Worm (Caenorhabditis elegans): Measurements from ENCODE around the gene F58F12.3.

The F58F12.3 gene

DNA sequence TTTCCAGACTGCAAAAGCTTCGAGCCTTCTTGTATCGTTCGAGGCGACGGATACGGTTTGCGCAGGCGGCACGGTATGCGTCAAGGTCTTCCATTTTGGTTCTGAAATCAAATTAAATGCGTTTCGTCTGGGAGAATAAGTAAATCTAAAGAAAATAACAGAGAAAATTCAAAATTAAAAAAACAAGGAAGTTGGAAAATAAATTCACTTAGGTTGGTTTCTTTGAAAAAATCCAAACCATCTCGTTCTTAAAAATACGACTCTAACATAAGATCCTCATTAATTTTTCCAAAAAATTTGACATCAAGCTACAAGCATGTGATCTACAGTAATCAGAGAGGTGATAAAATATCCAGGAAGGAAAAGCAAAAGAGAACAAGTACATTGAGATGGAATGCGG is 19.1 kb upstream of the F58F12.3 start, which contains the start of gene T25D10.4:
T25D10.4 (minus strand) TSS at position 101 of the 400 bp plus-strand sequence.
- TF ChIP-seq hmbx-1 (tag; optimal IDR thresholded peaks at IDR 0.05) = no peak
- no peak for TF ChIP-seq pes-1 (GFP tag; IDR thresholded peaks at IDR 0.05)
- TF ChIP-seq ceh-13 (GFP tag; optimal IDR thresholded peaks at IDR 0.05) = no peak
- no peak for TF ChIP-seq aly-1 (tag; optimal IDR thresholded peaks at IDR 0.05)
- TF ChIP-seq scrt-1 (GFP tag; IDR thresholded peaks at IDR 0.05) = no peak
- TF ChIP-seq flt-1 (GFP tag; IDR thresholded peaks at IDR 0.05) = no peak
- no peak for TF ChIP-seq tbx-11 (GFP tag; IDR thresholded peaks at IDR 0.05)
- no peak for TF ChIP-seq tbx-37 (GFP tag; conservative IDR thresholded peaks at IDR 0.05)
- no peak for TF ChIP-seq ceh-36 (tag; optimal IDR thresholded peaks at IDR 0.05)
- TF ChIP-seq hnd-1 (tag; optimal IDR thresholded peaks at IDR 0.05) = no peak
- no peak for TF ChIP-seq sea-1 (GFP tag; conservative IDR thresholded peaks at IDR 0.05)

DNA sequence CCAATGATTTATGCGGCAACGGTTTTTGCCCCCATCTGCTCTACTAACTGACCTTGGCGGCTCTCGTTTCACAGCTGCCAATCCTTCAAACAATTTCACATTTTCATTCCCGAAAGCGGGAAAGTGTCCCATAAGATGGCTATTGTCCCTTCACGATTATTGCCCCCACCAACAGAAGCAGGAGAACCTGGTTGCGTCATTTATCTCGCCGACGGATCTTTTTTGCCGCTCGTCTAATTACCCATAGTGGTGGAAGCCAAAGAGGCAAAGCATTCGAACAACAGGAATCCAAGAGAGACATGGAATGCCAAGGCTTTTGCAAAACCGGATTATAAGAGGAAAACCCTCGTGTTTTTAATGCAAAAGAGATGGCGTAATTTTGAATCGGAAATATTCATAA is 18.0 kb upstream of the F58F12.3 start:
- TF ChIP-seq hmg-4 (GFP tag; optimal IDR thresholded peaks at IDR 0.05) (peak; percentile 54), ceh-13 (GFP tag; optimal IDR thresholded peaks at IDR 0.05) (no peak)

DNA sequence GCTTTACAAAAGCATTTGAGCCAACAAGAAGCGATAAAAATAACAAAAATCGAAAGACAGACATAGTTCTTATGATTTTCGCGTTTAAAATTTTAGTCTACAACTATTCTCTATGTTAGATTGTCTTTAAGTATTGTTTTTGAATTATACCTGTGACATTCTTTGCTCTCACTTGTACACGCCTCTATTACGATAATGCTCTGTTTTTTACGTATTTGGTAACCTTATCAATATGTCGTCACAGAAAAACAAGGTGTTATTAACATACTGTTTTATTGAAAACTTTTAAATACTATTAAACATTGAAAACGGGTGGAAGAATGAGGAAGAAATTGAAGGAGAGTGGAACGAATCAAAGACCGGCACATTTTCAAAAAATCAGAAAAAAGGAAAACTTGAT is 16.2 kb upstream of the F58F12.3 start, which contains the start of gene spp-11:
spp-11 (minus strand) TSS at position 101 of the 400 bp plus-strand sequence.
- TF ChIP-seq ceh-36 (tag; optimal IDR thresholded peaks at IDR 0.05) (no peak), sea-1 (GFP tag; conservative IDR thresholded peaks at IDR 0.05) (no peak), tra-4 (tag; optimal IDR thresholded peaks at IDR 0.05) (no peak), aly-1 (tag; optimal IDR thresholded peaks at IDR 0.05) (no peak), tbx-11 (GFP tag; IDR thresholded peaks at IDR 0.05) (no peak)

DNA sequence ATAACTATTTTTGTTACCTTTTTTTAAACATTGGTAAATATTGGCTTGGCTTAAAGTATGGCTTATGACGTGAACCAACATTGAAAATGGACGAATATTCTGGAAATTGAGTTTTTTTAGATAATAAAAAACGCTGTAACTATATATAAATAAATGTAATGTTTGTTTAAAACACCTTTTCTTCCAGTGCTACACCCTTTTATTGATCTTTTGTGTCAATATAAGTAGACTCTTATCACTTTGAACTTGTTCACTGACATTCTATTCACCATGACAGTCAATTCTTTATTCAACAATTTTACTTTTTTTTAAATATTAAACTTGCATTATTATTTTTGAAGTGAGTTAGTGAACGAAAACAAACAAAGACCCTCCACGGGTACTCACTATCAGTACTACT is 12.1 kb upstream of the F58F12.3 start, which contains the start of gene T25D10.1:
T25D10.1 (plus strand) TSS at position 169 of the 400 bp plus-strand sequence.
- TF ChIP-seq F13C5.2 (tag; optimal IDR thresholded peaks at IDR 0.05) (no peak), pes-1 (GFP tag; IDR thresholded peaks at IDR 0.05) (no peak)

DNA sequence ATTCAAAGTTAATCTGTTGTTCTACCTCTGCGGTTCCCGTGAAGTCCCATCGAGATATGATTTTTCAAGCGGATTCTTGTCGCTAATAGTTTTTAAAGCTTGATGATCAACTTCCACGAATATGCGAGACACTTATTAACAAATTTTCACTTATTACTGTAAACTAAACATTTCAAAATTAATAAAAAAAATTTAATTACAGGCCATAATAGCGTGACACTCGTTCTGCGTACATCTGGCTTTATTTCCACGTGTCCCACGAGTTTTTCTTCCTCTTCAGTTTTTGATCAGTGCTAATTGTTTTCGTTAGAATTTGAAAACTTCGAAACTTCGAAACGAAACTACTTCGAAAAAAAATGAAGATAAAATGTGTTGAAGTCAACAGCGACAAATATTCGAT is 10.6 kb upstream of the F58F12.3 start, which contains the start of gene btb-2:
btb-2 (plus strand) TSS at position 301 of the 400 bp plus-strand sequence.
- TF ChIP-seq ama-1 (optimal IDR thresholded peaks at IDR 0.05) = no peak
- no peak for TF ChIP-seq hnd-1 (tag; optimal IDR thresholded peaks at IDR 0.05)
- no peak for TF ChIP-seq hmg-4 (GFP tag; optimal IDR thresholded peaks at IDR 0.05)
- no peak for TF ChIP-seq tbx-37 (GFP tag; conservative IDR thresholded peaks at IDR 0.05)
- TF ChIP-seq scrt-1 (GFP tag; IDR thresholded peaks at IDR 0.05) = no peak
- TF ChIP-seq tbx-11 (GFP tag; IDR thresholded peaks at IDR 0.05) = no peak
- no peak for TF ChIP-seq F13C5.2 (tag; optimal IDR thresholded peaks at IDR 0.05)
- no peak for TF ChIP-seq ceh-36 (tag; optimal IDR thresholded peaks at IDR 0.05)
- no peak for TF ChIP-seq flt-1 (GFP tag; IDR thresholded peaks at IDR 0.05)
- no peak for TF ChIP-seq sea-1 (GFP tag; conservative IDR thresholded peaks at IDR 0.05)
- no peak for TF ChIP-seq ceh-13 (GFP tag; optimal IDR thresholded peaks at IDR 0.05)
- no peak for TF ChIP-seq pes-1 (GFP tag; IDR thresholded peaks at IDR 0.05)
- no peak for TF ChIP-seq hmbx-1 (tag; optimal IDR thresholded peaks at IDR 0.05)

DNA sequence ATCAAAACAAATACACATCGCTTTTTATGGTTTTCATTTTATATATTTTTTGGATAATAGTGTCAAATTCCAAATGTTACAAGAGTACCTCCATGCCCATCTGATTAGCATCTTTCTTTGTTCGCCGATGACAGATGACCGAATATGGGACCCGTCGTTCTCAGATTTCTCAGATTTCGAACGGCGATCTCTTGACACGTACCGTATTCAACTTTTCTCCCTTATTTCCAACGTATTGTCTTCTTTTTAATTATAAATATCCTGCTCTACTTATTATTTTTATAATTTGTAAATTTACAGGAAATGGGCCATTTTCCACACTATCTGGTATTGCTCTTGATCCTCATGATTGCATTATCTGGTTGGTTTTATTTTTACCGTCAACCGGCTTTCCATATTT is 7.3 kb upstream of the F58F12.3 start, which contains the start of gene zig-10:
zig-10 (plus strand) TSS at position 301 of the 400 bp plus-strand sequence.
- no peak for TF ChIP-seq hmg-4 (GFP tag; optimal IDR thresholded peaks at IDR 0.05)
- no peak for TF ChIP-seq hmbx-1 (tag; optimal IDR thresholded peaks at IDR 0.05)
- TF ChIP-seq pes-1 (GFP tag; IDR thresholded peaks at IDR 0.05) = no peak
- no peak for TF ChIP-seq ama-1 (optimal IDR thresholded peaks at IDR 0.05)
- no peak for TF ChIP-seq B0310.2 (tag; optimal IDR thresholded peaks at IDR 0.05)
- no peak for TF ChIP-seq ceh-13 (GFP tag; optimal IDR thresholded peaks at IDR 0.05)
- TF ChIP-seq F13C5.2 (tag; optimal IDR thresholded peaks at IDR 0.05) = no peak

DNA sequence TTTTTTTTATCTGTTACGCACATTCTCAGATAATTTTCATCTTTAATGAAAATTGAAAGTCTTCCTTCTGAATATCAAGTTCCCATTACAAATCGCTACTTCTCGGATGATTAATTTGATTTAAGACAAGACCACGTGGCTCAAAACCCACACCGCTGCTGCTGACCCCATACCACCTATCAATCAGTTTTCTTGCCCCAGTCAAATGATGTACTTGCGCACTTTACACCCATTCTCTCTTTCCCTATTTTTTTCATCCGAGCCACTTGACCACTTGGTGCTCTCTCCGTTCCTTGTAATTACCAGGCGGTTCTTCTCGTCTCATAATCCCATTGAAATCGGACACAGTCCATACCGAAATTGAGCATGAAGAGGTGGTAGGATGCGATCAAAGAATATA is 2.9 kb upstream of the F58F12.3 start:
- TF ChIP-seq aly-1 (tag; optimal IDR thresholded peaks at IDR 0.05) (no peak), hnd-1 (tag; optimal IDR thresholded peaks at IDR 0.05) (no peak), hmbx-1 (tag; optimal IDR thresholded peaks at IDR 0.05) (no peak), tra-4 (tag; optimal IDR thresholded peaks at IDR 0.05) (no peak), ets-7 (tag; optimal IDR thresholded peaks at IDR 0.05) (no peak), tbx-11 (GFP tag; IDR thresholded peaks at IDR 0.05) (no peak), pes-1 (GFP tag; IDR thresholded peaks at IDR 0.05) (no peak), ama-1 (optimal IDR thresholded peaks at IDR 0.05) (no peak), hmg-4 (GFP tag; optimal IDR thresholded peaks at IDR 0.05) (no peak), scrt-1 (GFP tag; IDR thresholded peaks at IDR 0.05) (no peak), ceh-36 (tag; optimal IDR thresholded peaks at IDR 0.05) (no peak), B0310.2 (tag; optimal IDR thresholded peaks at IDR 0.05) (no peak), tbx-37 (GFP tag; conservative IDR thresholded peaks at IDR 0.05) (no peak)

DNA sequence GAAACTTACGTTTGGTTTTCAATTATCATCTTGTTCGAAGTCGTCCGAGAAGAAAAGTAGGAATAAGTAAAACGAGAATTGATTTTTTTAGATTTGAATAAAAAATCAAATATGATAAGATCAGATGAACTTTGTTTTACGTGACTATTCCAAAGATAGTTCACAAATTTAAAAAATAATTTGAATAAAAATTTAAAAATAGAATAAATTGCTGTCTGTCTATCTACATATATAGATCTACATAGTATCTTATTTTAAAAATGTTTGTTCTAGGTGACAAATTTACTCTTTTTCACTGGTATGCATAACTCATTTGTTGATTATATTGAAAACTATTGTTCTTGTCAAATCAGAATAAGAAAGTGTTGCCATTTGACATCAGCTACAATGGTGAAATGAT is 3.2 kb downstream of the F58F12.3 start, which contains the start of gene F58F12.2:
F58F12.2 (minus strand) TSS at position 101 of the 400 bp plus-strand sequence.
- TF ChIP-seq ama-1 (optimal IDR thresholded peaks at IDR 0.05) (no peak), aly-1 (tag; optimal IDR thresholded peaks at IDR 0.05) (no peak), tra-4 (tag; optimal IDR thresholded peaks at IDR 0.05) (no peak), tbx-37 (GFP tag; conservative IDR thresholded peaks at IDR 0.05) (no peak), ceh-13 (GFP tag; optimal IDR thresholded peaks at IDR 0.05) (no peak), pes-1 (GFP tag; IDR thresholded peaks at IDR 0.05) (no peak), B0310.2 (tag; optimal IDR thresholded peaks at IDR 0.05) (no peak), hmbx-1 (tag; optimal IDR thresholded peaks at IDR 0.05) (no peak), flt-1 (GFP tag; IDR thresholded peaks at IDR 0.05) (no peak), tbx-11 (GFP tag; IDR thresholded peaks at IDR 0.05) (no peak)

DNA sequence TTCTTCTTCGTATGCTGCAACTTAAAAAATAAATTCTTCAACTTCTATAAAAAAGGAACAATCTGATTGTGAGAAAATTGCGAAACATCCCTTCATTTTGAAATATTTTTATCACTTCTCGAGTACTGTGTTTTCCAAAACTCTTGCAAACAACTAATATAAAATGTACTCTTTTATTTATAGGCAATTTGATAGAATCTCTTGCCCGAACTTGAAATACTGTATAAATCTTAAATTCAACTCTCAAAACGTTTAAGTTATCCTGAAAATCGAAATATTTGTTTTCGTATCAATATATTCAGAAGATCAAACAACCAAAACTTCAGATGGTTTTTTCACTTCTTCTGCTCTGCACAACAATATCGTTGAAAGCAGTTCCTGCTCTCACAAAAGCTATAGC is 4.6 kb downstream of the F58F12.3 start, which contains the start of gene F58F12.4:
F58F12.4 (plus strand) TSS at position 301 of the 400 bp plus-strand sequence.
- TF ChIP-seq tbx-11 (GFP tag; IDR thresholded peaks at IDR 0.05) (no peak), hmbx-1 (tag; optimal IDR thresholded peaks at IDR 0.05) (no peak), ama-1 (optimal IDR thresholded peaks at IDR 0.05) (no peak), tra-4 (tag; optimal IDR thresholded peaks at IDR 0.05) (no peak), scrt-1 (GFP tag; IDR thresholded peaks at IDR 0.05) (no peak), aly-1 (tag; optimal IDR thresholded peaks at IDR 0.05) (no peak), ceh-13 (GFP tag; optimal IDR thresholded peaks at IDR 0.05) (no peak), tbx-37 (GFP tag; conservative IDR thresholded peaks at IDR 0.05) (no peak), sea-1 (GFP tag; conservative IDR thresholded peaks at IDR 0.05) (no peak), hmg-4 (GFP tag; optimal IDR thresholded peaks at IDR 0.05) (no peak), ets-7 (tag; optimal IDR thresholded peaks at IDR 0.05) (no peak), B0310.2 (tag; optimal IDR thresholded peaks at IDR 0.05) (no peak)

All from whole organism, early embryonic.